Worm (Caenorhabditis elegans) whole organism, late embryonic: ENCODE data around the gene F58F9.4.
"Not testable (repeated sequence)": the region's sequence is repeated elsewhere in the genome, so short reads cannot be mapped to it uniquely, and the experiment has no call there.

ENCODE experiments used
- C08G9.2 ChIP-seq: sonication (generic microtip); optimal IDR thresholded peaks from 2 replicates; lab custom pipeline; 2016; ENCODE audit warnings: mild to moderate bottlenecking, missing genetic modification characterization, moderate library complexity, missing compliant biosample characterization
- F13H6.1 ChIP-seq: sonication (generic microtip); optimal IDR thresholded peaks from 2 replicates; lab custom pipeline; 2016; ENCODE audit warnings: missing genetic modification characterization, missing compliant biosample characterization
- K09A11.1 ChIP-seq: sonication (generic microtip); optimal IDR thresholded peaks from 2 replicates; lab custom pipeline; 2017; ENCODE audit warnings: antibody characterized with exemption, mild to moderate bottlenecking, missing genetic modification characterization, missing compliant biosample characterization; ENCODE audit not compliant: insufficient read depth
- T23F11.4 ChIP-seq: fragments of 200-800 bp; sonication (Bioruptor generic); optimal IDR thresholded peaks from 2 replicates; lab custom pipeline; 2018; ENCODE audit warnings: mild to moderate bottlenecking, missing genetic modification characterization, missing compliant biosample characterization
- ceh-14 ChIP-seq: sonication (generic microtip); optimal IDR thresholded peaks from 2 replicates; lab custom pipeline; 2016; ENCODE audit warnings: missing genotype, missing genetic modification characterization, missing compliant biosample characterization
- ceh-19 ChIP-seq: fragments of 200-800 bp; sonication (Bioruptor generic); optimal IDR thresholded peaks from 2 replicates; lab custom pipeline; 2018; ENCODE audit warnings: mild to moderate bottlenecking, missing genetic modification characterization, missing compliant biosample characterization
- ceh-30 ChIP-seq: fragments of 150-350 bp; optimal IDR thresholded peaks from 2 replicates; lab custom pipeline; 2014; ENCODE audit warnings: missing biosample characterization, missing genetic modification characterization
- ceh-31 ChIP-seq: sonication (generic microtip); optimal IDR thresholded peaks from 2 replicates; lab custom pipeline; 2016; ENCODE audit warnings: missing genetic modification characterization, missing compliant biosample characterization
- ceh-45 ChIP-seq: fragments of 200-800 bp; sonication (Bioruptor generic); IDR thresholded peaks from 2 replicates; pipeline ENCODE4 v1.3.6; 2022; ENCODE audit warnings: missing genetic modification reagents, missing genetic modification characterization, missing compliant biosample characterization
- ceh-9 ChIP-seq: sonication (generic microtip); optimal IDR thresholded peaks from 2 replicates; lab custom pipeline; 2016; ENCODE audit warnings: mild to moderate bottlenecking, missing genetic modification characterization, inconsistent platforms, missing compliant biosample characterization
- dmd-4 ChIP-seq: sonication (generic microtip); optimal IDR thresholded peaks from 2 replicates; lab custom pipeline; 2016; ENCODE audit warnings: borderline replicate concordance, missing genetic modification characterization, missing compliant biosample characterization
- ets-4 ChIP-seq: sonication (generic microtip); optimal IDR thresholded peaks from 2 replicates; lab custom pipeline; 2016; ENCODE audit warnings: missing genetic modification characterization, missing compliant biosample characterization
- eyg-1 ChIP-seq: sonication (generic microtip); optimal IDR thresholded peaks from 2 replicates; lab custom pipeline; 2016; ENCODE audit warnings: missing genotype, missing genetic modification characterization, missing compliant biosample characterization
- fax-1 ChIP-seq: sonication (generic microtip); optimal IDR thresholded peaks from 2 replicates; lab custom pipeline; 2016; ENCODE audit warnings: missing genotype, missing genetic modification characterization, missing compliant biosample characterization
- fkh-10 ChIP-seq: fragments of 150-350 bp; optimal IDR thresholded peaks from 2 replicates; lab custom pipeline; 2014; ENCODE audit warnings: missing biosample characterization, missing genetic modification reagents, missing genetic modification characterization
- fkh-6 ChIP-seq: sonication (generic microtip); optimal IDR thresholded peaks from 2 replicates; lab custom pipeline; 2016; ENCODE audit warnings: missing genetic modification characterization, missing compliant biosample characterization
- hlh-8 ChIP-seq: sonication (generic microtip); optimal IDR thresholded peaks from 2 replicates; lab custom pipeline; 2016; ENCODE audit warnings: missing genotype, missing genetic modification characterization, missing compliant biosample characterization
- madf-2 ChIP-seq: sonication (generic microtip); optimal IDR thresholded peaks from 2 replicates; lab custom pipeline; 2017; ENCODE audit warnings: missing genetic modification characterization, missing compliant biosample characterization
- nfya-1 ChIP-seq: sonication (generic microtip); optimal IDR thresholded peaks from 2 replicates; lab custom pipeline; 2017; ENCODE audit warnings: missing genetic modification characterization, mild to moderate bottlenecking, missing compliant biosample characterization, antibody characterized with exemption, moderate library complexity
- nhr-11 ChIP-seq: fragments of 150-350 bp; optimal IDR thresholded peaks from 2 replicates; lab custom pipeline; 2014; ENCODE audit warnings: missing biosample characterization, missing genetic modification characterization
- nhr-232 ChIP-seq: sonication (generic microtip); optimal IDR thresholded peaks from 2 replicates; lab custom pipeline; 2016; ENCODE audit warnings: missing genetic modification characterization, missing compliant biosample characterization
- odd-2 ChIP-seq: sonication (generic microtip); optimal IDR thresholded peaks from 2 replicates; lab custom pipeline; 2017; ENCODE audit warnings: antibody characterized with exemption, mild to moderate bottlenecking, missing genetic modification characterization, missing compliant biosample characterization
- pag-3 ChIP-seq: sonication (generic microtip); optimal IDR thresholded peaks from 2 replicates; lab custom pipeline; 2016; ENCODE audit warnings: missing compliant biosample characterization, missing genetic modification characterization, borderline replicate concordance
- pat-9 ChIP-seq: fragments of 200-800 bp; sonication (Bioruptor generic); optimal IDR thresholded peaks from 2 replicates; lab custom pipeline; 2018; ENCODE audit warnings: mild to moderate bottlenecking, missing genetic modification characterization, moderate library complexity, missing compliant biosample characterization
- pax-1 ChIP-seq: fragments of 150-350 bp; optimal IDR thresholded peaks from 2 replicates; lab custom pipeline; 2014; ENCODE audit warnings: missing biosample characterization, missing genetic modification characterization
- rnt-1 ChIP-seq: sonication (generic microtip); optimal IDR thresholded peaks from 2 replicates; lab custom pipeline; 2016; ENCODE audit warnings: missing genetic modification characterization, missing compliant biosample characterization
- sdc-2 ChIP-seq: sonication (generic microtip); optimal IDR thresholded peaks from 2 replicates; lab custom pipeline; 2016; ENCODE audit warnings: missing genotype, missing genetic modification characterization, missing compliant biosample characterization
- sox-2 ChIP-seq: fragments of 200-800 bp; sonication (Bioruptor generic); IDR thresholded peaks from 2 replicates; pipeline ENCODE4 v1.3.6; 2022; ENCODE audit warnings: missing genetic modification reagents, missing genetic modification characterization, missing compliant biosample characterization
- tbx-2 ChIP-seq: sonication (generic microtip); optimal IDR thresholded peaks from 2 replicates; lab custom pipeline; 2016; ENCODE audit warnings: missing genetic modification characterization, missing compliant biosample characterization
- tbx-7 ChIP-seq: sonication (generic microtip); optimal IDR thresholded peaks from 2 replicates; lab custom pipeline; 2016; ENCODE audit warnings: missing genotype, missing genetic modification characterization, missing compliant biosample characterization
- ttx-3 ChIP-seq: sonication (generic microtip); optimal IDR thresholded peaks from 2 replicates; lab custom pipeline; 2016; ENCODE audit warnings: missing genetic modification reagents, missing genetic modification characterization, missing compliant biosample characterization
- unc-3 ChIP-seq, 2 experiments: fragments of 200-800 bp in 1 of 2; sonication (Bioruptor generic) in 1 of 2; sonication (generic microtip) in 1 of 2; conservative IDR thresholded peaks in 1 of 2; optimal IDR thresholded peaks in 1 of 2; 2 replicates each; pipeline versions ENCODE4 v1.3.6 to Lab custom; 2016 to 2022; ENCODE audit warnings: missing compliant biosample characterization in 2 of 2, missing genetic modification characterization in 2 of 2, missing genetic modification reagents in 1 of 2
- unc-55 ChIP-seq: sonication (generic microtip); optimal IDR thresholded peaks from 2 replicates; lab custom pipeline; 2017; ENCODE audit warnings: missing biosample characterization, missing genetic modification reagents, missing genetic modification characterization
- unc-86 ChIP-seq: sonication (generic microtip); optimal IDR thresholded peaks from 2 replicates; lab custom pipeline; 2016; ENCODE audit warnings: missing genetic modification characterization, missing compliant biosample characterization
- ztf-16 ChIP-seq: sonication (generic microtip); optimal IDR thresholded peaks from 2 replicates; lab custom pipeline; 2017; ENCODE audit warnings: missing genetic modification characterization, missing compliant biosample characterization

The F58F9.4 gene

DNA sequence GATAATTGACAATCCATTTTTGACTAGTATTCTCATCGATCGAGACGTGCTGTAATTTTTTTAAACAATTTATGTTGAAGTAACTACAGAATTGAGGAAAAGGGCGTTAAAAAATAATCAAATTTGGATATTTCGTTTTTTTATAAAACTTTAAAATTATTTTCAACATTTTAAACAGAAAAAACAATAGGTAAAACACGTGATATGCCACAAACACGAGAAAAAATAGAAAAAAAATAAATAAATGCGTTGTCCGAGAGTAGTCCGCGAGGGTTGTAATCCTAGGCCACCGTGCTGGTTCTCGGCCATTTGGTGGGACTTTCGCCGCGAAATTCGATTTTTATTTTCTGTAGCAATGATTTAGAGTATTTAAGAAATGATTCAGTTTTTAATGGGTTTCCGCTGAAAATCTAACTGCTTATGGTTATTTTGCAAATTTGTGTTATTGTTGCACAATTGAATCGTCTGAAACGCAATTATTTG is 24.5 kb upstream of the F58F9.4 start, which contains the start of gene C49A9.10 (continued):
- TF ChIP-seq ceh-9 (tag; lab: Kevin White, UChicago) (no peak), hlh-8 (peak; percentile 90), ttx-3 (tag; lab: Kevin White, UChicago) (no peak), ets-4 (tag; lab: Kevin White, UChicago) (peak; percentile 91), unc-3 (GFP tag; conservative IDR thresholded peaks at IDR 0.05; lab: Robert Waterston, UW) (peak; percentile 73), unc-3 (tag; optimal IDR thresholded peaks at IDR 0.05; lab: Kevin White, UChicago) (no peak), nfya-1 (peak; percentile 50), ceh-19 (GFP tag; lab: Kevin White, UChicago) (no peak), ceh-31 (tag; lab: Kevin White, UChicago) (peak; percentile 96), ceh-14 (tag; lab: Kevin White, UChicago) (peak; percentile 69), nhr-232 (tag; lab: Kevin White, UChicago) (no peak), eyg-1 (tag; lab: Kevin White, UChicago) (no peak), T23F11.4 (GFP tag; lab: Kevin White, UChicago) (no peak), fax-1 (tag; lab: Kevin White, UChicago) (peak; percentile 70), ceh-30 (tag; lab: Kevin White, UChicago) (no peak), fkh-6 (tag; lab: Kevin White, UChicago) (peak; percentile 47)
- TF ChIP-seq, all 69 proteins: peak for 31

DNA sequence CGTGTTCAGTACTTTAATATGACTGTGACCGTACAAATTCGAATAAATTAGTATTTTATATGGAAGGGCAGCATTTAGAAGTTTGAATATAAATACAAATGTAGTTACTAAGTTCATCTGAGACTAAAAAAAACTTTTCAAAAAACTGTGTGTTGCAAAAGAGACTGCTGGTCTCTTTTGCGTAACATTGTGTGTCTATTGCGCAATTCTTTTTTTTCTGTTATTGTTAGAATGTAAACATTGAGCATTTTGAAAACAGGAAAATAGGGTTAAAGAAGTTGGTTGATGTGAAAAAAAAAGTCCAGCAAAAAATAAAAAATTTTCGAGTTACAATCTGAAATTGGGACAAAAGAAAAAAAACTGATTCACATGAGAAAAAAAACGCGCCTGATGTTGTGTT is 21.5 kb upstream of the F58F9.4 start:
- TF ChIP-seq F13H6.1 (tag; lab: Kevin White, UChicago) (no peak), sox-2 (no peak), K09A11.1 (tag; lab: Kevin White, UChicago) (no peak), unc-86 (tag; lab: Kevin White, UChicago) (no peak), sdc-2 (tag; lab: Kevin White, UChicago) (no peak)

DNA sequence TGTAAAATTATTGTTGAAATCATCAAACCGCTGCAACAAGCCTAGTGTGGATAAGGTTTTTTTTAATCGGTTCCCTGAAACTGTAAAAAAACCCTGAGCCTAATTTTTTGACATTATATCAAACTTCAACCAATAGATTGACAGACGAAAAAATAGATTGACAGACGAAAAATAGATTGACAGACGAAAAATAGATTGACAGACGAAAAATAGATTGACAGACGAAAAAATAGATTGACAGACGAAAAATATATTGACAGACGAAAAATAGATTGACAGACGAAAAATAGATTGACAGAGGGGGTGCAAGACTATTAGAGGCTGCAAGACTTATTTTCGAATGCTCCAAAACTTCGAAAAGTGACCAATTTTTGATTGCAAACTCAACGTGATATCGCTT is 20.9 kb upstream of the F58F9.4 start:
- TF ChIP-seq ceh-45 (GFP tag; lab: Robert Waterston, UW) (peak; percentile 7; the same call in 1 of the 2 replicates), unc-3 (GFP tag; conservative IDR thresholded peaks at IDR 0.05; lab: Robert Waterston, UW) (peak; percentile 34; the same call in 1 of the 2 replicates)
- not testable (repeated sequence) for TF ChIP-seq unc-3 (tag; optimal IDR thresholded peaks at IDR 0.05; lab: Kevin White, UChicago)

DNA sequence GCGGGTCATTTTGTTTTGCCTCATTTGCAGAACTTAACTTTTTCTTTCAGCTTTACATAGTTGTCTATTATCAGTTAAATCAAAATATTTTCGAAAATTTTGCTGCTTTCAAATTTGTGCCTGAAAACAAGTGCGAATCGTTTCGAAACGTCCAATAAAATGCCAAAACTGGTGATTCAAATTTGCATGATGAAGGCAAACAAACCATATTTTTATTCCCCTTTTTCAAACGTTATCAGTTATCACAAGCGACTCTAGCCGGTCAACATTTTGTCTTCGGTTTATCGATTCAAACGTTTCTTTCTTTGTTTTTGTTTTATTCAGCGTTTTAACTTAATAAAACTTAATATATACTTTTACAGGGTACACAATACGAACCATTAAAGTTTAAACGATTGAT is 20.2 kb upstream of the F58F9.4 start, which contains the start of the genes ugt-24 and C49A9.6:
ugt-24 (minus strand) TSS at position 147 of the 400 bp plus-strand sequence.
C49A9.6 (plus strand) TSS at position 363 of the 400 bp plus-strand sequence.
- no peak for TF ChIP-seq ets-4 (tag; lab: Kevin White, UChicago)
- no peak for TF ChIP-seq ceh-14 (tag; lab: Kevin White, UChicago)
- TF ChIP-seq unc-55 (GFP tag; lab: Kevin White, UChicago) = no peak
- no peak for TF ChIP-seq fkh-10 (GFP tag; lab: Kevin White, UChicago)
- no peak for TF ChIP-seq ceh-45 (GFP tag; lab: Robert Waterston, UW)
- TF ChIP-seq odd-2 (tag; lab: Kevin White, UChicago) = no peak
- no peak for TF ChIP-seq dmd-4
- TF ChIP-seq pat-9 (tag; lab: Kevin White, UChicago) = no peak
- no peak for TF ChIP-seq ztf-16
- no peak for TF ChIP-seq tbx-2 (tag; lab: Kevin White, UChicago)
- TF ChIP-seq pax-1 = no peak
- no peak for TF ChIP-seq C08G9.2 (tag; lab: Kevin White, UChicago)
- TF ChIP-seq nfya-1 = no peak
- TF ChIP-seq madf-2 (tag; lab: Kevin White, UChicago) = no peak
- TF ChIP-seq tbx-7 = no peak
- TF ChIP-seq sdc-2 (tag; lab: Kevin White, UChicago) = no peak
- no peak for TF ChIP-seq rnt-1
- TF ChIP-seq pag-3 (tag; lab: Kevin White, UChicago) = no peak
- no peak for TF ChIP-seq nhr-11 (tag; lab: Kevin White, UChicago)
- no peak for TF ChIP-seq ceh-19 (GFP tag; lab: Kevin White, UChicago)
- TF ChIP-seq, all 69 proteins: peak for 0
